Worm (Caenorhabditis elegans): ENCODE measurements around the gene ani-2.

DNA sequence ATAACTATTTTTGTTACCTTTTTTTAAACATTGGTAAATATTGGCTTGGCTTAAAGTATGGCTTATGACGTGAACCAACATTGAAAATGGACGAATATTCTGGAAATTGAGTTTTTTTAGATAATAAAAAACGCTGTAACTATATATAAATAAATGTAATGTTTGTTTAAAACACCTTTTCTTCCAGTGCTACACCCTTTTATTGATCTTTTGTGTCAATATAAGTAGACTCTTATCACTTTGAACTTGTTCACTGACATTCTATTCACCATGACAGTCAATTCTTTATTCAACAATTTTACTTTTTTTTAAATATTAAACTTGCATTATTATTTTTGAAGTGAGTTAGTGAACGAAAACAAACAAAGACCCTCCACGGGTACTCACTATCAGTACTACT, 38.1 kb upstream of the ani-2 start, which contains the start of gene T25D10.1:
- TF ChIP-seq W03F9.2 (tag; optimal IDR thresholded peaks at IDR 0.05) (no peak), him-1 (tag; optimal IDR thresholded peaks at IDR 0.05) (no peak), dao-5 (tag; optimal IDR thresholded peaks at IDR 0.05) (no peak)

Measured in whole organism, L4/young adult.